Worm (Caenorhabditis elegans) whole organism, late embryonic: ENCODE results near the gene Y73B6BL.29.
"Not testable (repeated sequence)": the region's sequence is repeated elsewhere in the genome, so short reads cannot be mapped to it uniquely, and the experiment has no call there.

Experiments
- C08G9.2 ChIP-seq: sonication (generic microtip); optimal IDR thresholded peaks from 2 replicates; lab custom pipeline; 2016; ENCODE audit warnings: mild to moderate bottlenecking, missing genetic modification characterization, moderate library complexity, missing compliant biosample characterization
- K09A11.1 ChIP-seq: sonication (generic microtip); optimal IDR thresholded peaks from 2 replicates; lab custom pipeline; 2017; ENCODE audit warnings: antibody characterized with exemption, mild to moderate bottlenecking, missing genetic modification characterization, missing compliant biosample characterization; ENCODE audit not compliant: insufficient read depth
- Y22D7AL.16 ChIP-seq: sonication (generic microtip); optimal IDR thresholded peaks from 2 replicates; lab custom pipeline; 2016; ENCODE audit warnings: missing genetic modification characterization, missing compliant biosample characterization
- ceh-19 ChIP-seq: fragments of 200-800 bp; sonication (Bioruptor generic); optimal IDR thresholded peaks from 2 replicates; lab custom pipeline; 2018; ENCODE audit warnings: mild to moderate bottlenecking, missing genetic modification characterization, missing compliant biosample characterization
- ceh-2 ChIP-seq: sonication (generic microtip); optimal IDR thresholded peaks from 2 replicates; lab custom pipeline; 2016; ENCODE audit warnings: missing genotype, missing genetic modification characterization, missing compliant biosample characterization
- ceh-30 ChIP-seq: fragments of 150-350 bp; optimal IDR thresholded peaks from 2 replicates; lab custom pipeline; 2014; ENCODE audit warnings: missing biosample characterization, missing genetic modification characterization
- ceh-31 ChIP-seq: sonication (generic microtip); optimal IDR thresholded peaks from 2 replicates; lab custom pipeline; 2016; ENCODE audit warnings: missing genetic modification characterization, missing compliant biosample characterization
- ceh-34 ChIP-seq: sonication (generic microtip); optimal IDR thresholded peaks from 2 replicates; lab custom pipeline; 2016; ENCODE audit warnings: mild to moderate bottlenecking, missing genetic modification characterization, missing compliant biosample characterization
- ceh-48 ChIP-seq: sonication (generic microtip); optimal IDR thresholded peaks from 2 replicates; lab custom pipeline; 2016; ENCODE audit warnings: missing genetic modification characterization, inconsistent platforms, missing compliant biosample characterization
- ceh-6 ChIP-seq: fragments of 200-800 bp; sonication (Bioruptor generic); optimal IDR thresholded peaks from 2 replicates; lab custom pipeline; 2018; ENCODE audit warnings: mild to moderate bottlenecking, missing genetic modification characterization, missing compliant biosample characterization
- che-1 ChIP-seq: sonication (generic microtip); optimal IDR thresholded peaks from 2 replicates; lab custom pipeline; 2016; ENCODE audit warnings: mild to moderate bottlenecking, missing genetic modification characterization, missing compliant biosample characterization
- dmd-4 ChIP-seq: sonication (generic microtip); optimal IDR thresholded peaks from 2 replicates; lab custom pipeline; 2016; ENCODE audit warnings: borderline replicate concordance, missing genetic modification characterization, missing compliant biosample characterization
- elt-4 ChIP-seq: sonication (generic microtip); optimal IDR thresholded peaks from 2 replicates; lab custom pipeline; 2016; ENCODE audit warnings: missing genetic modification characterization, missing compliant biosample characterization
- ets-4 ChIP-seq: sonication (generic microtip); optimal IDR thresholded peaks from 2 replicates; lab custom pipeline; 2016; ENCODE audit warnings: missing genetic modification characterization, missing compliant biosample characterization
- eyg-1 ChIP-seq: sonication (generic microtip); optimal IDR thresholded peaks from 2 replicates; lab custom pipeline; 2016; ENCODE audit warnings: missing genotype, missing genetic modification characterization, missing compliant biosample characterization
- fkh-10 ChIP-seq: fragments of 150-350 bp; optimal IDR thresholded peaks from 2 replicates; lab custom pipeline; 2014; ENCODE audit warnings: missing biosample characterization, missing genetic modification reagents, missing genetic modification characterization
- fkh-6 ChIP-seq: sonication (generic microtip); optimal IDR thresholded peaks from 2 replicates; lab custom pipeline; 2016; ENCODE audit warnings: missing genetic modification characterization, missing compliant biosample characterization
- gmeb-2 ChIP-seq: sonication (generic microtip); optimal IDR thresholded peaks from 2 replicates; lab custom pipeline; 2016; ENCODE audit warnings: missing genetic modification characterization, inconsistent platforms, missing compliant biosample characterization
- hlh-15 ChIP-seq: sonication (generic microtip); optimal IDR thresholded peaks from 2 replicates; lab custom pipeline; 2016; ENCODE audit warnings: missing genetic modification characterization, missing compliant biosample characterization
- hlh-30 ChIP-seq: sonication (generic microtip); optimal IDR thresholded peaks from 2 replicates; lab custom pipeline; 2017; ENCODE audit warnings: antibody characterized with exemption, missing genetic modification characterization, missing compliant biosample characterization; ENCODE audit not compliant: insufficient read depth
- lim-6 ChIP-seq: sonication (generic microtip); optimal IDR thresholded peaks from 2 replicates; lab custom pipeline; 2016; ENCODE audit warnings: missing genetic modification characterization, missing compliant biosample characterization
- madf-2 ChIP-seq: sonication (generic microtip); optimal IDR thresholded peaks from 2 replicates; lab custom pipeline; 2017; ENCODE audit warnings: missing genetic modification characterization, missing compliant biosample characterization
- mec-3 ChIP-seq: sonication (generic microtip); optimal IDR thresholded peaks from 2 replicates; lab custom pipeline; 2016; ENCODE audit warnings: borderline replicate concordance, missing genetic modification characterization, missing compliant biosample characterization
- nhr-232 ChIP-seq: sonication (generic microtip); optimal IDR thresholded peaks from 2 replicates; lab custom pipeline; 2016; ENCODE audit warnings: missing genetic modification characterization, missing compliant biosample characterization
- ref-2 ChIP-seq: sonication (generic microtip); optimal IDR thresholded peaks from 2 replicates; lab custom pipeline; 2016; ENCODE audit warnings: missing genetic modification characterization, missing compliant biosample characterization
- rnt-1 ChIP-seq: sonication (generic microtip); optimal IDR thresholded peaks from 2 replicates; lab custom pipeline; 2016; ENCODE audit warnings: missing genetic modification characterization, missing compliant biosample characterization
- sdc-2 ChIP-seq: sonication (generic microtip); optimal IDR thresholded peaks from 2 replicates; lab custom pipeline; 2016; ENCODE audit warnings: missing genotype, missing genetic modification characterization, missing compliant biosample characterization
- sox-2 ChIP-seq: fragments of 200-800 bp; sonication (Bioruptor generic); IDR thresholded peaks from 2 replicates; pipeline ENCODE4 v1.3.6; 2022; ENCODE audit warnings: missing genetic modification reagents, missing genetic modification characterization, missing compliant biosample characterization
- syd-9 ChIP-seq: sonication (generic microtip); optimal IDR thresholded peaks from 2 replicates; lab custom pipeline; 2016; ENCODE audit warnings: mild to moderate bottlenecking, missing genetic modification characterization, moderate library complexity, missing compliant biosample characterization
- tbx-2 ChIP-seq: sonication (generic microtip); optimal IDR thresholded peaks from 2 replicates; lab custom pipeline; 2016; ENCODE audit warnings: missing genetic modification characterization, missing compliant biosample characterization
- tbx-7 ChIP-seq: sonication (generic microtip); optimal IDR thresholded peaks from 2 replicates; lab custom pipeline; 2016; ENCODE audit warnings: missing genotype, missing genetic modification characterization, missing compliant biosample characterization
- unc-42 ChIP-seq: sonication (generic microtip); optimal IDR thresholded peaks from 2 replicates; lab custom pipeline; 2016; ENCODE audit warnings: missing genotype, missing genetic modification characterization, missing compliant biosample characterization
- unc-86 ChIP-seq: sonication (generic microtip); optimal IDR thresholded peaks from 2 replicates; lab custom pipeline; 2016; ENCODE audit warnings: missing genetic modification characterization, missing compliant biosample characterization
- ztf-16 ChIP-seq: sonication (generic microtip); optimal IDR thresholded peaks from 2 replicates; lab custom pipeline; 2017; ENCODE audit warnings: missing genetic modification characterization, missing compliant biosample characterization

Gene Y73B6BL.29

ce11 chrIV:6347213-6347612, 25.5 kb downstream of the Y73B6BL.29 start, which contains the start of gene Y73B6BL.289:
Gene Y73B6BL.289 (plus strand): TSS chrIV:6347513.
- TF ChIP-seq ceh-2; unc-42 (tag; lab: Kevin White, UChicago); K09A11.1 (tag; lab: Kevin White, UChicago): not testable (repeated sequence)
- TF ChIP-seq, all 69 proteins: peak for 0; not testable (repeated sequence) for 69

- TF ChIP-seq ceh-34 (tag; lab: Kevin White, UChicago), result no peak
- TF ChIP-seq ref-2 (tag; lab: Kevin White, UChicago), result no peak
- peak; percentile 13 for TF ChIP-seq unc-42 (tag; lab: Kevin White, UChicago)
These were observed 39.9 kb downstream of the Y73B6BL.29 start, which contains the start of gene Y73B6BL.47 for ce11 chrIV:6361668-6362067. Gene Y73B6BL.47 (plus strand): TSS chrIV:6361968.

- TF ChIP-seq madf-2 (tag; lab: Kevin White, UChicago), result no peak
- TF ChIP-seq nhr-232 (tag; lab: Kevin White, UChicago), result no peak
- TF ChIP-seq unc-42 (tag; lab: Kevin White, UChicago), result peak; percentile 90
These were observed 41.9 kb downstream of the Y73B6BL.29 start for ce11 chrIV:6363604-6364003.

ce11 chrIV:6365045-6365444, 43.3 kb downstream of the Y73B6BL.29 start, which contains the start of gene Y73B6BL.270:
Gene Y73B6BL.270 (plus strand): TSS chrIV:6365345.
- no peak for TF ChIP-seq hlh-15 (tag; lab: Kevin White, UChicago)
- no peak for TF ChIP-seq rnt-1 (tag; lab: Kevin White, UChicago)
- no peak for TF ChIP-seq nhr-232 (tag; lab: Kevin White, UChicago)

ce11 chrIV:6366032-6366431, 44.3 kb downstream of the Y73B6BL.29 start:
- peak; percentile 36 for TF ChIP-seq fkh-10 (GFP tag; lab: Kevin White, UChicago)
- peak; percentile 94 for TF ChIP-seq unc-42 (tag; lab: Kevin White, UChicago)
- no peak for TF ChIP-seq sox-2
- TF ChIP-seq ceh-30 (tag; lab: Kevin White, UChicago), result no peak
- TF ChIP-seq elt-4 (tag; lab: Kevin White, UChicago), result no peak

- TF ChIP-seq unc-42 (tag; lab: Kevin White, UChicago), result peak; percentile 43
- TF ChIP-seq che-1 (tag; lab: Kevin White, UChicago), result no peak
- TF ChIP-seq C08G9.2 (tag; lab: Kevin White, UChicago), result peak; percentile 42
- TF ChIP-seq lim-6 (tag; lab: Kevin White, UChicago), result no peak
- no peak for TF ChIP-seq ceh-48 (tag; lab: Kevin White, UChicago)
- peak; percentile 13 for TF ChIP-seq tbx-2 (tag; lab: Kevin White, UChicago)
- peak; percentile 56 for TF ChIP-seq ceh-31 (tag; lab: Kevin White, UChicago)
- TF ChIP-seq ceh-19 (GFP tag; lab: Kevin White, UChicago), result no peak
- no peak for TF ChIP-seq ceh-34 (tag; lab: Kevin White, UChicago)
- TF ChIP-seq elt-4 (tag; lab: Kevin White, UChicago), result no peak
- TF ChIP-seq mec-3 (tag; lab: Kevin White, UChicago), result no peak
- no peak for TF ChIP-seq unc-86 (tag; lab: Kevin White, UChicago)
These were observed 47.8 kb downstream of the Y73B6BL.29 start for ce11 chrIV:6369489-6369888.

ce11 chrIV:6372267-6372666, 50.5 kb downstream of the Y73B6BL.29 start:
- TF ChIP-seq dmd-4 (tag; lab: Kevin White, UChicago), result no peak
- TF ChIP-seq madf-2 (tag; lab: Kevin White, UChicago), result no peak
- TF ChIP-seq tbx-7, result no peak
- TF ChIP-seq gmeb-2, result no peak
- TF ChIP-seq hlh-15 (tag; lab: Kevin White, UChicago), result no peak
- no peak for TF ChIP-seq syd-9
- TF ChIP-seq ceh-34 (tag; lab: Kevin White, UChicago), result no peak
- no peak for TF ChIP-seq fkh-6
- TF ChIP-seq ceh-6 (GFP tag; lab: Kevin White, UChicago), result no peak
- TF ChIP-seq hlh-30, result no peak
- no peak for TF ChIP-seq sdc-2 (tag; lab: Kevin White, UChicago)
- TF ChIP-seq eyg-1 (tag; lab: Kevin White, UChicago), result no peak
- no peak for TF ChIP-seq Y22D7AL.16
- no peak for TF ChIP-seq fkh-10 (GFP tag; lab: Kevin White, UChicago)
- no peak for TF ChIP-seq ets-4 (tag; lab: Kevin White, UChicago)
- TF ChIP-seq ref-2 (tag; lab: Kevin White, UChicago), result no peak
- TF ChIP-seq ztf-16 (tag; lab: Kevin White, UChicago), result no peak
